Worm (Caenorhabditis elegans): ENCODE results near the gene gop-3.

gop-3 gene

DNA sequence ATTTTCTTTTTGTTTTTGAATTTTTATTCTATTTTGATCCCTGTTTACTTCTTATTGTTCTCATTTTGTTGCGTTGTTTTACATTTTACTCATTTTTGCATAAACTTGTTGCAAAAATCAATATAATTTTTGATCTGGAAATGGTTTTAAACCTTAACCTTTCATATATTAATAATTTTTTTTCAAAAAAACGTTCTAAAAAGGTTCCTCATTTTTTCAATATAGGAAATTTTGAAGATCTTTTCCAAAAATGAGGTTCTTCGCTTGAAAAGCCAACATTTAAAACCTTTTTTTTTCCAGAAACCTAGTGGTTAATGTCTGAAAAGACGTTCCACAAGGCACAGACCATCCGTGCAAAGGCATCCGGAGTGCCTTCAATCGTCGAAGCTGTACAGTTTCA, at the start of gene gop-3:
TSS of gene gop-3 (plus strand) at position 301 of the 400 bp plus-strand sequence.
- TF ChIP-seq ztf-11 (tag; optimal IDR thresholded peaks at IDR 0.05) (no peak), lin-13 (tag; optimal IDR thresholded peaks at IDR 0.05) (no peak), mls-2 (tag; optimal IDR thresholded peaks at IDR 0.05) (no peak), nhr-12 (tag; optimal IDR thresholded peaks at IDR 0.05) (no peak), lsy-2 (tag; optimal IDR thresholded peaks at IDR 0.05) (no peak), bed-3 (GFP tag; optimal IDR thresholded peaks at IDR 0.05) (no peak), sptf-1 (tag; optimal IDR thresholded peaks at IDR 0.05) (no peak), unc-120 (tag; optimal IDR thresholded peaks at IDR 0.05; ENCODE audit: poor library complexity, severe bottlenecking) (no peak), M03D4.4 (tag; optimal IDR thresholded peaks at IDR 0.05) (no peak), elt-3 (tag; optimal IDR thresholded peaks at IDR 0.05) (no peak)

DNA sequence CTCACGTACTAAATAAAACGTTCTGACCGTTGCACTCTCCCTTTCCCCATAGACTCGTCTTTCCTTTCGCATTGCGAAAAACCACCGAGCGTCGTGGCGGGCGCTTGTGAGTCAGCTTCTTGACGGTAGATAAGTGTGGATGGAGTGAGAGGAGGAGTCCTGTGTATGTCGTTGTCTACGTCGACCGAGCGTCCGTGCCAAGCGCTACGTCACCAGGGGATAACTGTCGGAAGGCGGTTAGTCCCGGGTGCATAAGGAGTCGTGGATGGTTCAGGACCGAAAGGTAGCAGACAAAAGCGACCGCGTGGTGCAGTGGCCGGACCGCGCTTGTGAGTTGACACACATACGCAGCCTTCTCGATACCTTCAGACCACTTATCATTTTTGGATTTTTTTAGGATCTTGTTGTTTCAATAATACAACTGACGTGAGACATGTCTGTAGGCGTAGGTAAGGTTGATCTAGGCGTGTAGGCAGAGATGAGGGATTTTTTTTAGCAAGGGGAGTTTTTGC, 49.3 kb upstream of the gop-3 start:
- TF ChIP-seq cnd-1 (tag; optimal IDR thresholded peaks at IDR 0.05) (peak; percentile 85), nhr-2 (tag; optimal IDR thresholded peaks at IDR 0.05) (peak; percentile 46), nhr-12 (tag; optimal IDR thresholded peaks at IDR 0.05) (peak; percentile 15), flh-1 (GFP tag; optimal IDR thresholded peaks at IDR 0.05) (peak; percentile 45), tbx-8 (GFP tag; optimal IDR thresholded peaks at IDR 0.05) (peak; percentile 7), unc-120 (tag; optimal IDR thresholded peaks at IDR 0.05; ENCODE audit: poor library complexity, severe bottlenecking) (peak; percentile 46), ham-2 (GFP tag; optimal IDR thresholded peaks at IDR 0.05) (peak; percentile 75), ceh-43 (GFP tag; optimal IDR thresholded peaks at IDR 0.05) (peak; percentile 60), mep-1 (tag; optimal IDR thresholded peaks at IDR 0.05) (peak; percentile 0), bed-3 (GFP tag; optimal IDR thresholded peaks at IDR 0.05) (peak; percentile 58), sptf-1 (tag; optimal IDR thresholded peaks at IDR 0.05) (peak; percentile 85), ceh-83 (GFP tag; optimal IDR thresholded peaks at IDR 0.05) (peak; percentile 88)

DNA sequence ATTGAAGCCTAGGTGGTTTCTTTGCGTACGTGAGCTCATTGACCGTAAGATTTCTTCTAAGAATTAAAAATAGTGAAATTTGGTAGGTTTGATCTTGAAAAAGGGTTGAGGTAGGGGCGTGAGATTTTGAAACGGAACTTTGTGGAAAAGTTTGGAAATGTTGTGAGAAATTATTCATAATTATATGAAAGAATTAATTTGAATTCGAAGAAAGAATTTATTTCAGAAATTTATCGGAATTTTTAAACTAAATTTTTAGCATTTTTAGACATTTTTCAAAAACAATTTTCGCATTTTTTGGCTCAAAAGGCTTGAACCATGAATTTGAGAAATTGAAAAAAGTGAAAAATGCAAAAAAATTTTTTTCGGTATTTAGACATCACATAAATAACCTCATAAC, 46.3 kb upstream of the gop-3 start:
- TF ChIP-seq nhr-2 (tag; optimal IDR thresholded peaks at IDR 0.05), result no peak
- TF ChIP-seq M03D4.4 (tag; optimal IDR thresholded peaks at IDR 0.05), result no peak
- TF ChIP-seq blmp-1 (tag; optimal IDR thresholded peaks at IDR 0.05), result no peak
- no peak for TF ChIP-seq drap-1 (GFP tag; optimal IDR thresholded peaks at IDR 0.05)
- TF ChIP-seq lin-32 (GFP tag; optimal IDR thresholded peaks at IDR 0.05), result no peak
- no peak for TF ChIP-seq pha-4 (tag; optimal IDR thresholded peaks at IDR 0.05)
- no peak for TF ChIP-seq zip-8 (tag; optimal IDR thresholded peaks at IDR 0.05)
- no peak for TF ChIP-seq hlh-1 (tag; optimal IDR thresholded peaks at IDR 0.05)
- TF ChIP-seq mep-1 (tag; optimal IDR thresholded peaks at IDR 0.05), result no peak
- TF ChIP-seq nhr-28 (tag; optimal IDR thresholded peaks at IDR 0.05), result no peak
- TF ChIP-seq sem-2 (GFP tag; optimal IDR thresholded peaks at IDR 0.05), result no peak
- TF ChIP-seq flh-1 (GFP tag; optimal IDR thresholded peaks at IDR 0.05), result no peak
- TF ChIP-seq mab-5 (tag; optimal IDR thresholded peaks at IDR 0.05), result no peak
- no peak for TF ChIP-seq ham-2 (GFP tag; optimal IDR thresholded peaks at IDR 0.05)
- TF ChIP-seq snpc-4 (tag; optimal IDR thresholded peaks at IDR 0.05), result no peak

DNA sequence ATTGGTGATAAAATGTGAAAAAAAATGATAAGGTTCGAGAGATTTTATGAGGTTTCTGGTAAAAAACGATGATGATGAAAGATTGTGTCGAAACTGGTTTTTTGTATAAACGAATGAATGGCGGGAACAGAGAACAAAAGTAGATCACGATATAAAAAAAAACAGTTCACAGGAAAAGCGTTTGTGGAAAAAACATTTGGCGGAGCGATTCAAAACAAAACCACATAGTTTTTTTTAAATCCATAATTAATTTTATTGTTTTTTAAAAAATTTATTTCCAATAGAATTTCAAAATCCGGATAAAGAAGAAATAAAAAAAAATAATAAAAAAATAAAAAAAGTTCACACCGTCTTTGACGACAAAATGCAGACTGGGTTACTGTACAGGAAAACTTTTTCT, 45.1 kb upstream of the gop-3 start, which contains the start of gene ZC155.4:
TSS of gene ZC155.4 (minus strand) at position 101 of the 400 bp plus-strand sequence.
- TF ChIP-seq drap-1 (GFP tag; optimal IDR thresholded peaks at IDR 0.05) (no peak), lsy-2 (tag; optimal IDR thresholded peaks at IDR 0.05) (no peak), nhr-237 (tag; optimal IDR thresholded peaks at IDR 0.05) (no peak), lin-13 (tag; optimal IDR thresholded peaks at IDR 0.05) (no peak), cnd-1 (tag; optimal IDR thresholded peaks at IDR 0.05) (no peak), sptf-1 (tag; optimal IDR thresholded peaks at IDR 0.05) (no peak), ztf-11 (tag; optimal IDR thresholded peaks at IDR 0.05) (no peak), ceh-43 (GFP tag; optimal IDR thresholded peaks at IDR 0.05) (no peak), nhr-2 (tag; optimal IDR thresholded peaks at IDR 0.05) (no peak), pha-4 (tag; optimal IDR thresholded peaks at IDR 0.05) (no peak), tbx-8 (GFP tag; optimal IDR thresholded peaks at IDR 0.05) (no peak), elt-3 (tag; optimal IDR thresholded peaks at IDR 0.05) (no peak), blmp-1 (tag; optimal IDR thresholded peaks at IDR 0.05) (no peak), ham-2 (GFP tag; optimal IDR thresholded peaks at IDR 0.05) (no peak), nhr-76 (tag; optimal IDR thresholded peaks at IDR 0.05) (no peak), mab-5 (tag; optimal IDR thresholded peaks at IDR 0.05) (no peak)

DNA sequence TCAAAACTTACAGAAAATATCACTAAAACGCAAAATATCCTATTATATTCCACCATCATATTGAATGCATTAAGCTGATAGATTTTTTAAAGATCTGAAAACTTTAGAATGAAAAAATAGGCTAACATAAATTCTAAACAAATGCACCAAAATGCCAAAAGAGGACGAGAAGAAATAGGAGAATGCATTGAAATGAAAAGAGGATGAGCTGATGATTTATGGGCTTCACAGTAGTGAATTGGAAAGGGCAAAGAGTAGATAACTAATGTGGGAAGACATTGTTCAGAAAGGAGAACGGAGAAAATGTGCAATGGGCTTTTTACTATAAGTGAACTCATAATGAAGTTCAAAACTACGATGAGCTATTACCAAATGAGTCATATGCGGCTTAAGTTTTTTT, 43.0 kb upstream of the gop-3 start, which contains the start of gene cutl-19:
TSS of gene cutl-19 (minus strand) at position 101 of the 400 bp plus-strand sequence.
- no peak for TF ChIP-seq mls-2 (tag; optimal IDR thresholded peaks at IDR 0.05)
- no peak for TF ChIP-seq lin-32 (GFP tag; optimal IDR thresholded peaks at IDR 0.05)
